Fruit fly (Drosophila melanogaster) whole organism, wandering third instar larva: Measurements from ENCODE around the gene Irk1.

Experiments
- Abd-B ChIP-seq: fragments of >200 bp; optimal IDR thresholded peaks from 2 replicates; lab custom pipeline; 2017; ENCODE audit warnings: missing biosample characterization, missing genetic modification characterization
- HLH106 ChIP-seq: fragments of 200-800 bp; optimal IDR thresholded peaks from 3 replicates; lab custom pipeline; 2019; ENCODE audit warnings: missing biosample characterization, mild to moderate bottlenecking, missing genetic modification characterization, moderate library complexity
- Hr78 ChIP-seq: fragments of >200 bp; optimal IDR thresholded peaks from 2 replicates; lab custom pipeline; 2017; ENCODE audit warnings: missing biosample characterization, missing genetic modification characterization
- lola ChIP-seq: fragments of >200 bp; optimal IDR thresholded peaks from 2 replicates; lab custom pipeline; 2017; ENCODE audit warnings: missing biosample characterization, missing genetic modification characterization
- psq ChIP-seq: fragments of 200-800 bp; sonication (Bioruptor generic); optimal IDR thresholded peaks from 3 replicates; lab custom pipeline; 2017; ENCODE audit warnings: missing biosample characterization, mild to moderate bottlenecking, missing genetic modification characterization, moderate library complexity
- tai ChIP-seq: sonication (Bioruptor generic); optimal IDR thresholded peaks from 2 replicates; lab custom pipeline; 2016; ENCODE audit warnings: missing biosample characterization, missing genetic modification characterization
- woc ChIP-seq: sonication (Bioruptor generic); optimal IDR thresholded peaks from 2 replicates; lab custom pipeline; 2016; ENCODE audit warnings: missing biosample characterization, mild to moderate bottlenecking, missing genetic modification characterization

DNA sequence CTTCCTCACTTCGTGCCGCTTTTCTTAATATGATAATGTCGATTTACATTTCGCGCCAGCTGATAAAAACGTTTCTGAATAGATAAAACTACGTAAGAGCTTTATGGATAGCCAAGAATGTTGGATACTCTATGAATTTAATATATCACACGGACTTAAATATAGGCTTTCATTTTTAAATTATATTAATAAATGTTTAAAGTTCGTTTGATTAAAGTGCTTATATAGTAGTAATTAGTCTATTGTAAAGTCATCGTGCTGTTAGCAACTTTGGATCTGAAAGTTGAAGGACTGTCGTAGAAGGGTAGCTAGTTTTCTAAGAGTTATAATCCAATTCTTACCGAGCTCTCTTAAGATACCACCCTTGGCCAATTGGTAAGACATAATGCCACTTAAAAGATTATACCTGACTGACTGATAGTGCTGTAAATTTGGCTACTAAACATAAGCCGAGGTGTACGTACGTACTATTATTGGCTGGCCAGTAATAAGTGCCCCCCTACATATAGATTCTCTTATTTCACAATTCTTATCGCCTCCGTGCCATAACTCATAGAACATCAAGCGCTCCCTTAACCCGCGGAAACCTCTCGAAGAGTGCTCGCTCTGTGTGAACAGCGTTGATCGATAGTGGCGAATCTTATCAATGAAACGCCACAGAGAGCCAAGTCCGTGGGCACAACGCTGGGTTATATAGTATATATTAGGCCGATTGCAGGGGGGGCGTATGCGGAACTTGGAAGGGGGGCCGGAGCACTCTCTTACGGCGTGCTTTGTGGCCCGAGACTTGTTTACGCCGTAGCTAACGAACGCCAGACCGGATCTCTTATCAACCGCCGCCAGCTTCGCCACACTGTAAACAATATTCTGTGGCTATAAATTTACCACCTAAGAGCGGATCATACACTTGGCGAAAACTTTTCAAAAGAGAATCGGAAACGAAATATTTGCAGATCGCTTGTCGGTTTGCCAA lies 42.4 kb downstream of the Irk1 start:
- TF ChIP-seq lola (GFP tag; lab: Kevin White, UChicago) (no peak), tai (GFP tag; lab: Kevin White, UChicago) (no peak), woc (GFP tag; lab: Kevin White, UChicago) (no peak), HLH106 (tag; lab: Kevin White, UChicago) (no peak), Abd-B (GFP tag; lab: Kevin White, UChicago) (no peak), psq (GFP tag; lab: Kevin White, UChicago) (no peak), Hr78 (GFP tag; lab: Kevin White, UChicago) (no peak)
